Fruit fly (Drosophila melanogaster): ENCODE measurements around the gene RanBP3.

The RanBP3 gene

DNA sequence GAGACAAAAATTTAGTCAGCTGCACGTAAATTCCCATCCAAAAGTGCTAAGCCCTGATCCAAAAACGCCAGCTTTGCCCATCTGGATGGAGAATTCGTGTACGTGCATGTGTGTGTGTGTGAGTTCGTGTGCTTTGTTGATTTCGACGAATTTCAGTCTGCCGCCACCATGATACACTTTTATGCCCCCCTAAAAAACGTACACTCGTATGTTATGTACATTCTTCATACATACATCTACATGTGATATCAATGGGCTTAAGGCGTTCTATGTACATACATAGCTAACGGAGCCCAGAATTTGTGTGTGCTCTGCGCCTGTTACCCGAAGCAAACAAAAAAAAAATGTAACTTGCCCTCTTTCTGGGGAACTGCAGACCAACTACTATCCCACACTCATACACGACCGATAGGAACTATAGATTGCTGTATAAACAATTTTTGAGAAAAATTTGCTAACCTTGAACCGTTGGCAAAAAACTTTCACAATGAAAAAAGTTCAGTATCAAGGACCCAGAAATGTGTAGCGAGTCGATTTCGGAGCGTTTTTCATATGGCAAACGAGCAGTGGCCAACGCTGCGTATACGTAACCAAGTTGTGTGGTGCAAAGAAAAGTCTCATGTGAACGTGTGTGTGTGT is 26.8 kb downstream of the RanBP3 start (continued):
- TF ChIP-seq CG9817 (tag; optimal IDR thresholded peaks at IDR 0.05) (no peak), CG12942 (GFP tag; optimal IDR thresholded peaks at IDR 0.05) (no peak), sim (GFP tag; IDR thresholded peaks at IDR 0.05) (no peak), Dip2 (GFP tag; IDR thresholded peaks at IDR 0.05) (no peak), CG9609 (GFP tag; optimal IDR thresholded peaks at IDR 0.05) (no peak), her (GFP tag; optimal IDR thresholded peaks at IDR 0.05) (no peak), CG15514 (GFP tag; optimal IDR thresholded peaks at IDR 0.05) (peak; percentile 40), ATbp (GFP tag; optimal IDR thresholded peaks at IDR 0.05) (peak; percentile 39), CkIIα-i1 (GFP tag; IDR thresholded peaks at IDR 0.05) (no peak), da (GFP tag; optimal IDR thresholded peaks at IDR 0.05) (no peak), slou (GFP tag; optimal IDR thresholded peaks at IDR 0.05) (no peak), fd102C (GFP tag; optimal IDR thresholded peaks at IDR 0.05) (no peak), Hr51 (GFP tag; optimal IDR thresholded peaks at IDR 0.05) (no peak), Deaf1 (tag; optimal IDR thresholded peaks at IDR 0.05) (peak; percentile 67), Awh (GFP tag; IDR thresholded peaks at IDR 0.05) (no peak), CG2116 (GFP tag; optimal IDR thresholded peaks at IDR 0.05) (no peak), CG2875 (GFP tag; optimal IDR thresholded peaks at IDR 0.05) (no peak), CG17186 (GFP tag; optimal IDR thresholded peaks at IDR 0.05) (no peak), CG2202 (tag; optimal IDR thresholded peaks at IDR 0.05) (no peak), tll (GFP tag; optimal IDR thresholded peaks at IDR 0.05) (no peak), Dll (GFP tag; IDR thresholded peaks at IDR 0.05; ENCODE audit: partially characterized antibody) (no peak), CG32532 (GFP tag; IDR thresholded peaks at IDR 0.05) (no peak), Ada2b (GFP tag; IDR thresholded peaks at IDR 0.05) (no peak), p53 (GFP tag; optimal IDR thresholded peaks at IDR 0.05) (no peak), crp (GFP tag; optimal IDR thresholded peaks at IDR 0.05) (no peak), CG30403 (GFP tag; optimal IDR thresholded peaks at IDR 0.05) (no peak), CG17328 (GFP tag; IDR thresholded peaks at IDR 0.05) (no peak), Atf3 (GFP tag; optimal IDR thresholded peaks at IDR 0.05) (no peak), fru (optimal IDR thresholded peaks at IDR 0.05) (no peak), nerfin-1 (tag; optimal IDR thresholded peaks at IDR 0.05) (no peak), Eip74EF (GFP tag; optimal IDR thresholded peaks at IDR 0.05) (no peak), CG5953 (GFP tag; IDR thresholded peaks at IDR 0.05) (no peak), Sox100B (GFP tag; optimal IDR thresholded peaks at IDR 0.05) (peak; percentile 11), Dp (GFP tag; optimal IDR thresholded peaks at IDR 0.05) (no peak), ssp (GFP tag; IDR thresholded peaks at IDR 0.05) (no peak), YL-1 (GFP tag; optimal IDR thresholded peaks at IDR 0.05) (no peak), lbe (GFP tag; optimal IDR thresholded peaks at IDR 0.05) (peak; percentile 17), PHDP (tag; optimal IDR thresholded peaks at IDR 0.05) (no peak), CG17568 (GFP tag; optimal IDR thresholded peaks at IDR 0.05) (no peak), ewg (GFP tag; optimal IDR thresholded peaks at IDR 0.05) (no peak), GATAe (GFP tag; conservative IDR thresholded peaks at IDR 0.05) (no peak), CG4854 (GFP tag; optimal IDR thresholded peaks at IDR 0.05) (no peak), CG10462 (GFP tag; optimal IDR thresholded peaks at IDR 0.05) (no peak), CG14710 (tag; optimal IDR thresholded peaks at IDR 0.05) (no peak), pb (GFP tag; optimal IDR thresholded peaks at IDR 0.05) (no peak), eve (GFP tag; optimal IDR thresholded peaks at IDR 0.05) (no peak), E2f1 (GFP tag; IDR thresholded peaks at IDR 0.05) (no peak), jumu (GFP tag; optimal IDR thresholded peaks at IDR 0.05) (no peak), CG15073 (GFP tag; optimal IDR thresholded peaks at IDR 0.05) (no peak), gcm (GFP tag; optimal IDR thresholded peaks at IDR 0.05) (no peak)
